Fruit fly (Drosophila melanogaster) whole organism, embryonic: Measurements from ENCODE around the gene CG10866.
A peak's percentile ranks its signal among the peaks of the same experiment; 100 is the strongest.

Source experiments
- Antp ChIP-seq: fragments of 200-800 bp; sonication (Bioruptor generic); optimal IDR thresholded peaks from 3 replicates; lab custom pipeline; 2016; ENCODE audit warnings: missing biosample characterization, missing genetic modification characterization
- CG12071 ChIP-seq: fragments of 200-800 bp; sonication (Bioruptor generic); optimal IDR thresholded peaks from 3 replicates; lab custom pipeline; 2018; ENCODE audit warnings: missing biosample characterization, mild to moderate bottlenecking, missing genetic modification characterization
- CG12299 ChIP-seq: fragments of 200-800 bp; sonication (Bioruptor generic); optimal IDR thresholded peaks from 2 replicates; lab custom pipeline; 2018; ENCODE audit warnings: missing biosample characterization, mild to moderate bottlenecking, missing genetic modification characterization
- CG12942 ChIP-seq: fragments of 200-800 bp; sonication (Bioruptor generic); optimal IDR thresholded peaks from 3 replicates; lab custom pipeline; 2016; ENCODE audit warnings: missing biosample characterization, missing genetic modification characterization
- CG13775 ChIP-seq: fragments of 200-800 bp; sonication (Bioruptor generic); optimal IDR thresholded peaks from 3 replicates; lab custom pipeline; 2017; ENCODE audit warnings: missing biosample characterization, mild to moderate bottlenecking, missing genetic modification characterization
- CG14667 ChIP-seq: fragments of 200-800 bp; sonication (Bioruptor generic); IDR thresholded peaks from 2 replicates; pipeline ENCODE4 v1.3.6; 2022; ENCODE audit warnings: missing biosample characterization, missing genetic modification characterization
- CG15514 ChIP-seq: fragments of 200-800 bp; sonication (Bioruptor generic); optimal IDR thresholded peaks from 3 replicates; lab custom pipeline; 2017; ENCODE audit warnings: missing biosample characterization, missing genetic modification characterization, mild to moderate bottlenecking, moderate library complexity, missing genetic modification reagents
- CG16815 ChIP-seq: fragments of 200-800 bp; sonication (Bioruptor generic); optimal IDR thresholded peaks from 3 replicates; lab custom pipeline; 2017; ENCODE audit warnings: missing biosample characterization, mild to moderate bottlenecking, missing genetic modification characterization
- CG16863 ChIP-seq: fragments of 200-800 bp; sonication (Bioruptor generic); optimal IDR thresholded peaks from 3 replicates; lab custom pipeline; 2016; ENCODE audit warnings: missing biosample characterization, missing genetic modification characterization
- CG17361 ChIP-seq: fragments of 200-800 bp; sonication (Bioruptor generic); IDR thresholded peaks from 3 replicates; pipeline ENCODE4 v1.3.6; 2022; ENCODE audit warnings: missing biosample characterization, missing genetic modification characterization
- CG17568 ChIP-seq: fragments of 200-800 bp; sonication (Bioruptor generic); optimal IDR thresholded peaks from 2 replicates; lab custom pipeline; 2018; ENCODE audit warnings: missing biosample characterization, mild to moderate bottlenecking, missing genetic modification characterization, moderate library complexity
- CG2129 ChIP-seq: fragments of 200-800 bp; sonication (Bioruptor generic); IDR thresholded peaks from 2 replicates; pipeline ENCODE4 v1.3.6; 2022; ENCODE audit warnings: missing biosample characterization, missing genetic modification characterization; ENCODE audit not compliant: partially characterized antibody
- CG3065 ChIP-seq: fragments of 200-800 bp; sonication (Bioruptor generic); optimal IDR thresholded peaks from 2 replicates; lab custom pipeline; 2016; ENCODE audit warnings: missing biosample characterization, missing genetic modification characterization
- CG31388 ChIP-seq: fragments of 200-800 bp; sonication (Bioruptor generic); optimal IDR thresholded peaks from 2 replicates; lab custom pipeline; 2016; ENCODE audit warnings: missing biosample characterization, missing genetic modification characterization
- CG3163 ChIP-seq: fragments of 200-800 bp; sonication (Bioruptor generic); optimal IDR thresholded peaks from 3 replicates; lab custom pipeline; 2016; ENCODE audit warnings: missing biosample characterization, missing genetic modification characterization
- CG3995 ChIP-seq: fragments of 200-800 bp; sonication (Bioruptor generic); optimal IDR thresholded peaks from 3 replicates; lab custom pipeline; 2016; ENCODE audit warnings: missing biosample characterization, missing genetic modification characterization
- CG4820 ChIP-seq: fragments of 200-800 bp; sonication (Bioruptor generic); optimal IDR thresholded peaks from 3 replicates; lab custom pipeline; 2016; ENCODE audit warnings: missing biosample characterization, missing genetic modification characterization
- CG5180 ChIP-seq: fragments of 200-800 bp; sonication (Bioruptor generic); optimal IDR thresholded peaks from 3 replicates; lab custom pipeline; 2017; ENCODE audit warnings: missing biosample characterization, missing genetic modification characterization, mild to moderate bottlenecking, moderate library complexity, missing genetic modification reagents
- CG7786 ChIP-seq: fragments of 200-800 bp; sonication (Bioruptor generic); optimal IDR thresholded peaks from 2 replicates; lab custom pipeline; 2016; ENCODE audit warnings: missing biosample characterization, missing genetic modification characterization
- CG8281 ChIP-seq: fragments of 200-800 bp; sonication (Bioruptor generic); optimal IDR thresholded peaks from 2 replicates; lab custom pipeline; 2018; ENCODE audit warnings: missing biosample characterization, mild to moderate bottlenecking, missing genetic modification characterization, moderate library complexity
- Fer1 ChIP-seq: fragments of 200-800 bp; sonication (Bioruptor generic); optimal IDR thresholded peaks from 2 replicates; lab custom pipeline; 2017; ENCODE audit warnings: missing biosample characterization, mild to moderate bottlenecking, missing genetic modification characterization
- Fer2 ChIP-seq: fragments of 200-800 bp; sonication (Bioruptor generic); optimal IDR thresholded peaks from 2 replicates; lab custom pipeline; 2018; ENCODE audit warnings: missing biosample characterization, mild to moderate bottlenecking, missing genetic modification characterization, moderate library complexity
- GATAe ChIP-seq: fragments of 200-800 bp; sonication (Bioruptor generic); conservative IDR thresholded peaks from 2 replicates; pipeline ENCODE4 v1.3.6; 2022; ENCODE audit warnings: missing biosample characterization, missing genetic modification characterization
- HmgZ ChIP-seq: fragments of 200-800 bp; sonication (Bioruptor generic); optimal IDR thresholded peaks from 2 replicates; lab custom pipeline; 2018; ENCODE audit warnings: missing biosample characterization, mild to moderate bottlenecking, missing genetic modification characterization
- Hr3 ChIP-seq: fragments of 200-800 bp; sonication (Bioruptor generic); optimal IDR thresholded peaks from 3 replicates; lab custom pipeline; 2016; ENCODE audit warnings: missing biosample characterization, missing genetic modification characterization
- Lhr ChIP-seq: fragments of 200-800 bp; sonication (Bioruptor generic); optimal IDR thresholded peaks from 3 replicates; lab custom pipeline; 2017; ENCODE audit warnings: mild to moderate bottlenecking, missing biosample characterization, missing genetic modification reagents, missing genetic modification characterization
- Max ChIP-seq: fragments of 200-800 bp; sonication (Bioruptor generic); optimal IDR thresholded peaks from 2 replicates; lab custom pipeline; 2016; ENCODE audit warnings: missing biosample characterization, mild to moderate bottlenecking, missing genetic modification characterization
- Med ChIP-seq: fragments of 200-800 bp; sonication (Bioruptor generic); peaks from one replicate; lab custom pipeline; 2016; ENCODE audit warnings: missing biosample characterization, missing genetic modification characterization, mild to moderate bottlenecking, inconsistent platforms, moderate library complexity
- Oli ChIP-seq: fragments of 200-800 bp; sonication (Bioruptor generic); optimal IDR thresholded peaks from 2 replicates; lab custom pipeline; 2018; ENCODE audit warnings: missing biosample characterization, mild to moderate bottlenecking, missing genetic modification characterization, moderate library complexity
- Poxn ChIP-seq: fragments of 200-800 bp; sonication (Bioruptor generic); IDR thresholded peaks from 2 replicates; pipeline ENCODE4 v1.3.6; 2022; ENCODE audit warnings: missing biosample characterization, missing genetic modification characterization
- Sin3A ChIP-seq: fragments of >200 bp; optimal IDR thresholded peaks from 2 replicates; lab custom pipeline; 2018
- bigmax ChIP-seq: fragments of 200-800 bp; sonication (Bioruptor generic); optimal IDR thresholded peaks from 2 replicates; lab custom pipeline; 2018; ENCODE audit warnings: missing biosample characterization, mild to moderate bottlenecking, missing genetic modification characterization
- cas ChIP-seq: fragments of 200-800 bp; sonication (Bioruptor generic); IDR thresholded peaks from 2 replicates; pipeline ENCODE4 v1.3.6; 2022; ENCODE audit warnings: missing biosample characterization, missing genetic modification characterization
- disco-r ChIP-seq: fragments of 200-800 bp; sonication (Bioruptor generic); optimal IDR thresholded peaks from 2 replicates; lab custom pipeline; 2016; ENCODE audit warnings: missing biosample characterization, missing genetic modification characterization
- dmrt11E ChIP-seq: fragments of 200-800 bp; sonication (Bioruptor generic); optimal IDR thresholded peaks from 3 replicates; lab custom pipeline; 2018; ENCODE audit warnings: missing biosample characterization, mild to moderate bottlenecking, missing genetic modification characterization, moderate library complexity
- eve ChIP-seq, 2 experiments: fragments of >200 bp; optimal IDR thresholded peaks; 2 replicates each; lab custom pipeline; 2017; ENCODE audit warnings: missing biosample characterization in 2 of 2, missing genetic modification characterization in 2 of 2
- grn ChIP-seq: fragments of 200-800 bp; sonication (Bioruptor generic); optimal IDR thresholded peaks from 3 replicates; lab custom pipeline; 2017; ENCODE audit warnings: missing biosample characterization, missing genetic modification characterization
- ken ChIP-seq: fragments of 200-800 bp; sonication (Bioruptor generic); IDR thresholded peaks from 3 replicates; pipeline ENCODE4 v1.3.6; 2022; ENCODE audit warnings: missing biosample characterization, missing genetic modification characterization
- klu ChIP-seq: fragments of 200-800 bp; sonication (Bioruptor generic); IDR thresholded peaks from 2 replicates; pipeline ENCODE4 v1.3.6; 2022; ENCODE audit warnings: missing biosample characterization, missing genetic modification characterization
- pan ChIP-seq, 4 experiments: fragments of >200 bp in 3 of 4; fragments of 200-800 bp in 1 of 4; sonication (Bioruptor generic) in 1 of 4; optimal IDR thresholded peaks in 3 of 4; IDR thresholded peaks in 1 of 4; 2 replicates each; pipeline versions ENCODE4 v1.3.6 to Lab custom; 2017 to 2022; ENCODE audit warnings: missing biosample characterization in 2 of 4, missing genetic modification characterization in 2 of 4, mixed read lengths in 1 of 4
- phol ChIP-seq: fragments of 200-800 bp; sonication (Bioruptor generic); optimal IDR thresholded peaks from 3 replicates; lab custom pipeline; 2018; ENCODE audit warnings: missing biosample characterization, mild to moderate bottlenecking, missing genetic modification characterization, moderate library complexity
- pnt ChIP-seq: fragments of 200-800 bp; sonication (Bioruptor generic); optimal IDR thresholded peaks from 3 replicates; lab custom pipeline; 2016; ENCODE audit warnings: missing biosample characterization, missing genetic modification characterization
- ro ChIP-seq: fragments of 200-800 bp; sonication (Bioruptor generic); IDR thresholded peaks from 2 replicates; pipeline ENCODE4 v1.3.6; 2022; ENCODE audit warnings: missing biosample characterization, missing genetic modification characterization
- salm ChIP-seq: fragments of 200-800 bp; sonication (Bioruptor generic); optimal IDR thresholded peaks from 2 replicates; lab custom pipeline; 2018; ENCODE audit warnings: missing biosample characterization, mild to moderate bottlenecking, missing genetic modification characterization
- sd ChIP-seq: fragments of 200-800 bp; sonication (Bioruptor generic); optimal IDR thresholded peaks from 3 replicates; lab custom pipeline; 2018; ENCODE audit warnings: missing biosample characterization, mild to moderate bottlenecking, missing genetic modification characterization, moderate library complexity
- slp2 ChIP-seq: fragments of 200-800 bp; sonication (Bioruptor generic); optimal IDR thresholded peaks from 2 replicates; lab custom pipeline; 2016; ENCODE audit warnings: missing biosample characterization, missing genetic modification characterization
- toy ChIP-seq: fragments of 200-800 bp; sonication (Bioruptor generic); IDR thresholded peaks from 2 replicates; pipeline ENCODE4 v1.3.6; 2022; ENCODE audit warnings: missing biosample characterization, missing genetic modification characterization
- ttk ChIP-seq: fragments of 200-800 bp; sonication (Bioruptor generic); IDR thresholded peaks from 2 replicates; pipeline ENCODE4 v2.1.2; 2022; ENCODE audit warnings: missing biosample characterization, missing genetic modification characterization
- twi ChIP-seq: fragments of 200-800 bp; optimal IDR thresholded peaks from 2 replicates; lab custom pipeline; 2019; ENCODE audit warnings: missing biosample characterization, mild to moderate bottlenecking, missing genetic modification characterization, moderate library complexity
- vfl ChIP-seq: fragments of 200-800 bp; sonication (Bioruptor generic); optimal IDR thresholded peaks from 2 replicates; lab custom pipeline; 2016; ENCODE audit warnings: missing biosample characterization, missing genetic modification characterization
- wor ChIP-seq: fragments of 200-800 bp; sonication (Bioruptor generic); IDR thresholded peaks from 2 replicates; pipeline ENCODE4 v1.3.6; 2022; ENCODE audit warnings: missing biosample characterization, missing genetic modification characterization
- zen2 ChIP-seq: fragments of 200-800 bp; sonication (Bioruptor generic); IDR thresholded peaks from 3 replicates; pipeline ENCODE4 v1.3.6; 2022; ENCODE audit warnings: missing biosample characterization, missing genetic modification characterization; ENCODE audit not compliant: partially characterized antibody

Gene CG10866

DNA sequence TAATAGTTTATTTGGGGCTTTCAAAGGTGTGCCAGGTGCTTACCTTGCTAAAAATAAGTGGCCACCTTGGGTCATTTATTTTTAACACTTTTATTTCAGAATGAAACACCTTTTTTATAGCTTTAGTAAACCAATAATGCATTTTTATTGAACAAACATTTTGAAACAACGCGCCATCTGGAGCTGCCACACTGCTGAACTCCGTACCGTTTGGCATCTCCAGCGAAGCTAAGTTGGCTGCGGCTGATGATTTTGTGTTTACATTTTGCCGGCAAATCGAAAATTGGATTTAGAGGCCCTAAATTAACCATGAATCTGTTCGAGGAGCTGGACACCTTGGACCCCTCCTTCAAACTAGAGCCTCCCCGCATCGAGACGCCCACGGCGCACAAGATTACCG is 32.7 kb downstream of the CG10866 start, which contains the start of gene ida (continued):
- no peak for TF ChIP-seq pnt (GFP tag; lab: Kevin White, UChicago)
- TF ChIP-seq Lhr (GFP tag; lab: Kevin White, UChicago) = peak; percentile 7
- TF ChIP-seq wor (GFP tag; lab: Robert Waterston, UW) = no peak
- no peak for TF ChIP-seq disco-r
- TF ChIP-seq vfl (GFP tag; lab: Kevin White, UChicago) = no peak
- TF ChIP-seq CG4820 = no peak
- no peak for TF ChIP-seq CG12942
- TF ChIP-seq CG2129 (GFP tag; lab: Robert Waterston, UW) = no peak
- no peak for TF ChIP-seq GATAe (GFP tag; lab: Robert Waterston, UW)
- peak; percentile 84 for TF ChIP-seq Med (GFP tag; lab: Kevin White, UChicago)
- no peak for TF ChIP-seq CG8281 (tag; lab: Kevin White, UChicago)
- TF ChIP-seq Sin3A = peak; percentile 48
- peak; percentile 72 for TF ChIP-seq CG15514 (GFP tag; lab: Kevin White, UChicago)
- no peak for TF ChIP-seq sd (tag; lab: Kevin White, UChicago)
- no peak for TF ChIP-seq CG13775 (GFP tag; lab: Kevin White, UChicago)
- TF ChIP-seq ttk (GFP tag; lab: Robert Waterston, UW) = no peak
- TF ChIP-seq ken = no peak
- no peak for TF ChIP-seq CG16863 (GFP tag; lab: Kevin White, UChicago)
- no peak for TF ChIP-seq eve (GFP tag; optimal IDR thresholded peaks at IDR 0.05; lab: Kevin White, UChicago)
- TF ChIP-seq dmrt11E (tag; lab: Kevin White, UChicago) = no peak
- no peak for TF ChIP-seq CG12299 (tag; lab: Kevin White, UChicago)
- no peak for TF ChIP-seq bigmax
- no peak for TF ChIP-seq cas (GFP tag; lab: Robert Waterston, UW)
- TF ChIP-seq Max (GFP tag; lab: Kevin White, UChicago) = no peak
- TF ChIP-seq Poxn (GFP tag; lab: Robert Waterston, UW) = no peak
- no peak for TF ChIP-seq grn
- no peak for TF ChIP-seq CG12071 (GFP tag; lab: Kevin White, UChicago)
- no peak for TF ChIP-seq CG3065 (GFP tag; lab: Kevin White, UChicago)
- no peak for TF ChIP-seq ro
- peak; percentile 49 for TF ChIP-seq Fer1 (GFP tag; lab: Kevin White, UChicago)
- TF ChIP-seq CG16815 (GFP tag; lab: Kevin White, UChicago) = no peak
- TF ChIP-seq CG3163 = no peak
- TF ChIP-seq CG5180 = no peak
- TF ChIP-seq CG3995 (GFP tag; lab: Kevin White, UChicago) = no peak
- no peak for TF ChIP-seq Antp (GFP tag; lab: Kevin White, UChicago)
- no peak for TF ChIP-seq CG31388 (GFP tag; lab: Kevin White, UChicago)
- TF ChIP-seq zen2 (GFP tag; lab: Robert Waterston, UW) = no peak
- TF ChIP-seq pan (optimal IDR thresholded peaks at IDR 0.05; lab: Kevin White, UChicago) = no peak
- TF ChIP-seq pan (GFP tag; optimal IDR thresholded peaks at IDR 0.05 in 1 of 2, IDR thresholded peaks at IDR 0.05 in 1 of 2) = no peak
- no peak for TF ChIP-seq CG7786 (GFP tag; lab: Kevin White, UChicago)
- TF ChIP-seq slp2 (GFP tag; lab: Kevin White, UChicago) = no peak
- TF ChIP-seq Fer2 (tag; lab: Kevin White, UChicago) = no peak
- TF ChIP-seq salm (tag; lab: Kevin White, UChicago) = no peak
- no peak for TF ChIP-seq Oli (tag; lab: Kevin White, UChicago)
- no peak for TF ChIP-seq toy
- TF ChIP-seq Hr3 (GFP tag; lab: Kevin White, UChicago) = no peak
- TF ChIP-seq CG17361 (GFP tag; lab: Robert Waterston, UW) = no peak
- no peak for TF ChIP-seq CG14667
- TF ChIP-seq CG17568 (GFP tag; lab: Kevin White, UChicago) = peak; percentile 11
- no peak for TF ChIP-seq klu (GFP tag; lab: Robert Waterston, UW)
- no peak for TF ChIP-seq twi
- peak; percentile 31 for TF ChIP-seq phol (tag; lab: Kevin White, UChicago)
- peak; percentile 68 for TF ChIP-seq HmgZ (tag; lab: Kevin White, UChicago)
